Worm (Caenorhabditis elegans) whole organism, young adult: Measurements from ENCODE around the gene ceh-13.

ENCODE experiments used
- B0261.1 ChIP-seq: sonication (generic microtip); optimal IDR thresholded peaks from 2 replicates; lab custom pipeline; 2016; ENCODE audit warnings: mild to moderate bottlenecking, missing genetic modification characterization, moderate library complexity, missing compliant biosample characterization
- B0336.3 ChIP-seq: fragments of 200-800 bp; sonication (Bioruptor generic); IDR thresholded peaks from 2 replicates; pipeline ENCODE4 v1.3.6; 2022; ENCODE audit warnings: missing genetic modification characterization, missing compliant biosample characterization
- C17E4.6 ChIP-seq: fragments of 200-800 bp; sonication (Bioruptor generic); IDR thresholded peaks from 2 replicates; pipeline ENCODE4 v1.3.6; 2022; ENCODE audit warnings: missing genetic modification reagents, missing genetic modification characterization, missing compliant biosample characterization
- D2030.7 ChIP-seq: fragments of 200-800 bp; sonication (Bioruptor generic); IDR thresholded peaks from 2 replicates; pipeline ENCODE4 v1.3.6; 2022; ENCODE audit warnings: missing genetic modification reagents, missing genetic modification characterization, missing compliant biosample characterization
- F49E8.2 ChIP-seq: sonication (generic microtip); optimal IDR thresholded peaks from 3 replicates; lab custom pipeline; 2017; ENCODE audit warnings: missing genetic modification characterization, mild to moderate bottlenecking, missing compliant biosample characterization, antibody characterized with exemption, moderate library complexity; ENCODE audit not compliant: insufficient read depth
- F57C9.4 ChIP-seq: sonication (generic microtip); optimal IDR thresholded peaks from 2 replicates; lab custom pipeline; 2017; ENCODE audit warnings: mild to moderate bottlenecking, missing genetic modification characterization, missing compliant biosample characterization
- Y56A3A.18 ChIP-seq: fragments of 200-800 bp; sonication (Bioruptor generic); IDR thresholded peaks from 2 replicates; pipeline ENCODE4 v1.3.6; 2022; ENCODE audit warnings: missing genetic modification reagents, missing genetic modification characterization, missing compliant biosample characterization
- akir-1 ChIP-seq: fragments of 200-800 bp; sonication (Bioruptor generic); optimal IDR thresholded peaks from 2 replicates; lab custom pipeline; 2018; ENCODE audit warnings: mild to moderate bottlenecking, missing genetic modification characterization, moderate library complexity, missing compliant biosample characterization
- aptf-3 ChIP-seq: fragments of 200-800 bp; sonication (Bioruptor generic); IDR thresholded peaks from 2 replicates; pipeline ENCODE4 v1.3.6; 2022; ENCODE audit warnings: missing genetic modification characterization, missing compliant biosample characterization
- ceh-100 ChIP-seq: fragments of 200-800 bp; sonication (Bioruptor generic); IDR thresholded peaks from 2 replicates; pipeline ENCODE4 v1.3.6; 2022; ENCODE audit warnings: missing genetic modification reagents, missing genetic modification characterization, missing compliant biosample characterization
- ceh-27 ChIP-seq: fragments of 200-800 bp; sonication (Bioruptor generic); optimal IDR thresholded peaks from 2 replicates; lab custom pipeline; 2018; ENCODE audit warnings: mild to moderate bottlenecking, missing genetic modification characterization, moderate library complexity, missing compliant biosample characterization
- chd-7 ChIP-seq: sonication (generic microtip); optimal IDR thresholded peaks from 2 replicates; lab custom pipeline; 2016; ENCODE audit warnings: mild to moderate bottlenecking, missing genetic modification characterization, moderate library complexity, missing compliant biosample characterization
- die-1 ChIP-seq: sonication (generic microtip); optimal IDR thresholded peaks from 2 replicates; lab custom pipeline; 2016; ENCODE audit warnings: missing genotype, mild to moderate bottlenecking, missing genetic modification characterization, missing compliant biosample characterization
- dpff-1 ChIP-seq: sonication (generic microtip); optimal IDR thresholded peaks from 2 replicates; lab custom pipeline; 2017; ENCODE audit warnings: mild to moderate bottlenecking, missing genetic modification characterization, missing compliant biosample characterization
- efl-1 ChIP-seq: fragments of 150-350 bp; optimal IDR thresholded peaks from 2 replicates; lab custom pipeline; 2014; ENCODE audit warnings: missing biosample characterization, missing genetic modification reagents, missing genetic modification characterization
- ekl-4 ChIP-seq: fragments of 200-800 bp; sonication (Bioruptor generic); IDR thresholded peaks from 2 replicates; pipeline ENCODE4 v1.3.6; 2022; ENCODE audit warnings: missing genetic modification reagents, missing genetic modification characterization, missing compliant biosample characterization
- him-1 ChIP-seq: sonication (generic microtip); optimal IDR thresholded peaks from 2 replicates; lab custom pipeline; 2016; ENCODE audit warnings: missing genotype, missing genetic modification reagents, missing genetic modification characterization, missing compliant biosample characterization
- hlh-26 ChIP-seq: fragments of 200-800 bp; sonication (Bioruptor generic); conservative IDR thresholded peaks from 2 replicates; pipeline ENCODE4 v1.3.6; 2022; ENCODE audit warnings: missing genetic modification reagents, missing genetic modification characterization, missing compliant biosample characterization
- hrde-1 ChIP-seq: sonication (generic microtip); optimal IDR thresholded peaks from 2 replicates; lab custom pipeline; 2016; ENCODE audit warnings: missing genetic modification characterization, mild to moderate bottlenecking, missing compliant biosample characterization, moderate library complexity, missing genotype, missing genetic modification reagents, borderline replicate concordance
- hsf-1 ChIP-seq: fragments of 200-800 bp; sonication (Bioruptor generic); IDR thresholded peaks from 2 replicates; pipeline ENCODE4 v1.3.6; 2022; ENCODE audit warnings: missing genetic modification reagents, missing genetic modification characterization, missing compliant biosample characterization
- let-607 ChIP-seq, 2 experiments: fragments of 200-800 bp in 1 of 2; sonication (Bioruptor generic) in 1 of 2; sonication (generic microtip) in 1 of 2; optimal IDR thresholded peaks; 2 replicates each; lab custom pipeline; 2016 to 2018; ENCODE audit warnings: mild to moderate bottlenecking in 2 of 2, missing compliant biosample characterization in 2 of 2, missing genetic modification characterization in 2 of 2, moderate library complexity in 2 of 2, missing genotype in 1 of 2
- lin-35 ChIP-seq, 3 experiments: fragments of 150-350 bp in 2 of 3; sonication (generic microtip) in 1 of 3; optimal IDR thresholded peaks; 2 replicates each; lab custom pipeline; 2014 to 2018; ENCODE audit warnings: missing biosample characterization in 3 of 3, missing genetic modification characterization in 3 of 3, missing genetic modification reagents in 3 of 3
- lin-54 ChIP-seq: fragments of 200-800 bp; sonication (Bioruptor generic); optimal IDR thresholded peaks from 2 replicates; lab custom pipeline; 2018; ENCODE audit warnings: mild to moderate bottlenecking, missing genetic modification characterization, missing compliant biosample characterization
- lsl-1 ChIP-seq: fragments of 200-800 bp; sonication (Bioruptor generic); optimal IDR thresholded peaks from 2 replicates; lab custom pipeline; 2018; ENCODE audit warnings: mild to moderate bottlenecking, missing genetic modification characterization, moderate library complexity, missing compliant biosample characterization
- madf-3 ChIP-seq: fragments of 200-800 bp; sonication (Bioruptor generic); IDR thresholded peaks from 2 replicates; pipeline ENCODE4 v1.3.6; 2022; ENCODE audit warnings: missing genetic modification reagents, missing genetic modification characterization, missing compliant biosample characterization
- madf-6 ChIP-seq: fragments of 200-800 bp; sonication (Bioruptor generic); IDR thresholded peaks from 2 replicates; pipeline ENCODE4 v1.3.6; 2022; ENCODE audit warnings: missing genetic modification reagents, missing genetic modification characterization, missing compliant biosample characterization
- mcd-1 ChIP-seq: fragments of 200-800 bp; sonication (Bioruptor generic); IDR thresholded peaks from 2 replicates; pipeline ENCODE4 v1.3.6; 2022; ENCODE audit warnings: missing genetic modification reagents, missing genetic modification characterization, missing compliant biosample characterization
- mes-4 ChIP-seq: sonication (generic microtip); optimal IDR thresholded peaks from 2 replicates; lab custom pipeline; 2016; ENCODE audit warnings: missing genotype, missing genetic modification characterization, missing compliant biosample characterization
- nhr-179 ChIP-seq: sonication (generic microtip); optimal IDR thresholded peaks from 2 replicates; lab custom pipeline; 2016; ENCODE audit warnings: mild to moderate bottlenecking, missing genetic modification characterization, missing compliant biosample characterization
- rcor-1 ChIP-seq: fragments of 200-800 bp; sonication (Bioruptor generic); IDR thresholded peaks from 2 replicates; pipeline ENCODE4 v1.3.6; 2022; ENCODE audit warnings: missing genetic modification reagents, missing genetic modification characterization, missing compliant biosample characterization
- repo-1 ChIP-seq: sonication (generic microtip); optimal IDR thresholded peaks from 2 replicates; lab custom pipeline; 2017; ENCODE audit warnings: mild to moderate bottlenecking, missing genetic modification characterization, missing compliant biosample characterization
- snpc-1.1 ChIP-seq: sonication (generic microtip); optimal IDR thresholded peaks from 2 replicates; lab custom pipeline; 2017; ENCODE audit warnings: missing genetic modification characterization, mild to moderate bottlenecking, missing compliant biosample characterization, antibody characterized with exemption, moderate library complexity, missing genotype, missing genetic modification reagents; ENCODE audit not compliant: insufficient read depth
- snpc-1.3 ChIP-seq: sonication (generic microtip); optimal IDR thresholded peaks from 2 replicates; lab custom pipeline; 2017; ENCODE audit warnings: missing genetic modification characterization, mild to moderate bottlenecking, missing compliant biosample characterization, antibody characterized with exemption, moderate library complexity, missing genotype, missing genetic modification reagents; ENCODE audit not compliant: insufficient read depth
- snpc-3.4 ChIP-seq: sonication (generic microtip); optimal IDR thresholded peaks from 2 replicates; lab custom pipeline; 2017; ENCODE audit warnings: missing genetic modification characterization, mild to moderate bottlenecking, missing compliant biosample characterization, antibody characterized with exemption, moderate library complexity, missing genotype, missing genetic modification reagents
- snpc-4 ChIP-seq, 5 experiments: fragments of 150-350 bp in 1 of 5; sonication (generic microtip) in 4 of 5; optimal IDR thresholded peaks; 2 replicates each; lab custom pipeline; 2014 to 2018; ENCODE audit warnings: missing genetic modification characterization in 5 of 5, missing biosample characterization in 3 of 5, antibody characterized with exemption in 2 of 5, mild to moderate bottlenecking in 2 of 5, missing compliant biosample characterization in 2 of 5, missing genotype in 2 of 5, moderate library complexity in 2 of 5, missing genetic modification reagents in 1 of 5
- tlf-1 ChIP-seq: fragments of 200-800 bp; sonication (Bioruptor generic); optimal IDR thresholded peaks from 2 replicates; lab custom pipeline; 2018; ENCODE audit warnings: mild to moderate bottlenecking, missing genetic modification characterization, missing compliant biosample characterization
- xnd-1 ChIP-seq: sonication (generic microtip); optimal IDR thresholded peaks from 2 replicates; lab custom pipeline; 2016; ENCODE audit warnings: missing genotype, missing genetic modification reagents, missing genetic modification characterization, missing compliant biosample characterization
- ztf-18 ChIP-seq: sonication (generic microtip); optimal IDR thresholded peaks from 2 replicates; lab custom pipeline; 2016; ENCODE audit warnings: missing genotype, mild to moderate bottlenecking, missing genetic modification characterization, missing compliant biosample characterization

The ceh-13 gene

DNA sequence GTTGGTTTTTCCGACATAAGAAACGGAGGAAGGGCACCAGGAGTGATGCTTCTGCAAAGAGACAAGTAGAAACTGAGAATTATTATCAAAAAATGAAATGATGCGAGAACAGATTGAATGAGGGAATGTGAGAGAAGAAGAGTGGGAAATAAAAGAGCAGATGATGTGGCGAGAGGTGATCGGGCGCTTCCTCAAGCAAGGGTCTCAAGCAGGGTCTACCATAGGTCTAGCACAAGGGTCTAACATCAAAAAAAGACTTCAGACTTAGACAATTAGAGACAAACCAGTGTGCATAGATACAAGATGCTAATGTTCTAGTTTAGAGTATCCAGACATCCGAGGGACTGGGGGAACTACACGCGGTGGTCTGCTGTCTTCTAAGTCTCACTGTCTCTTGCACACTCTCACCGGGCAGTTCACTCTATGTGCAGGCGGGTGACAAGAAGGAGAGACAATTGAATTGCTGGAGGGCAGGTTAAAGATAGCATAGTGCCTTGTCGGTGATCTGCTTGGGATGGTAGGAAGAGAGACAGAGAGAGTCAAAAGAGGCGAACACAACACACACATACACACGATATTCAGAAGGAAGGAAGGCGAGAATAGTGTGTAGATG is 14.7 kb downstream of the ceh-13 start, which contains the start of gene R13A5.7 (continued):
- TF ChIP-seq dpff-1 (tag; lab: Kevin White, UChicago), result no peak
- TF ChIP-seq xnd-1 (tag; lab: Kevin White, UChicago), result no peak
- no peak for TF ChIP-seq B0261.1 (tag; lab: Kevin White, UChicago)
- TF ChIP-seq ceh-27, result peak; percentile 80
- peak; percentile 69 for TF ChIP-seq chd-7 (tag; lab: Kevin White, UChicago)
- TF ChIP-seq let-607 (tag; optimal IDR thresholded peaks at IDR 0.05; lab: Kevin White, UChicago), result peak in 1 of 2 experiments; percentile 26
- TF ChIP-seq aptf-3 (GFP tag; lab: Robert Waterston, UW), result no peak
- TF ChIP-seq mcd-1 (GFP tag; lab: Robert Waterston, UW), result no peak; the same call in 1 of the 2 replicates
- TF ChIP-seq tlf-1, result peak; percentile 28
- no peak for TF ChIP-seq hlh-26 (GFP tag; lab: Robert Waterston, UW)
- peak; percentile 69 for TF ChIP-seq lin-54 (GFP tag; lab: Kevin White, UChicago)
- TF ChIP-seq nhr-179, result no peak
- TF ChIP-seq akir-1 (GFP tag; lab: Kevin White, UChicago), result no peak
- TF ChIP-seq snpc-1.1 (tag; lab: Kevin White, UChicago), result no peak
- no peak for TF ChIP-seq F57C9.4 (tag; lab: Kevin White, UChicago)
- peak in 1 of 3 experiments; percentile 62 for TF ChIP-seq lin-35 (GFP tag; optimal IDR thresholded peaks at IDR 0.05; lab: Kevin White, UChicago)
- no peak for TF ChIP-seq lsl-1 (GFP tag; lab: Kevin White, UChicago)

DNA sequence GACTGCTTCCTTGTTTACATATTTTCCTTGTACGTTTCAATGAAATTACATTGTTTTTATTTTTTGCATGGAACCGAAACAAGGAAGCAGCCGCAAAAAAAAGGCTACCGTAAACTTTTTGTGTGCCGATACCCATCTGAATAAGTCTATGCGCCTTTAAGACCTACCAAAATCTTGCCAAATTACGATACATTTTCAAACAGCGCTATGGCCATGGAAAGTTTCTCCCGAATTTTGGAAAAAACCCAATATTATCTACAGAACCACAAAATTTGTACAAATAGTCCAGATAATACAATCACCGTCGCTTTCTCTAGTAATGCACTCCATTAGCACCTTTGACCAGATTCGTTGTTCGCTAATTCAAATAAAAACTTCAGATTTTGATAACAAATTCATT is 16.3 kb downstream of the ceh-13 start:
- TF ChIP-seq mes-4 (tag; lab: Kevin White, UChicago) (no peak), snpc-4 (GFP tag; optimal IDR thresholded peaks at IDR 0.05; lab: Kevin White, UChicago) (peak; percentile 2), snpc-4 (tag; optimal IDR thresholded peaks at IDR 0.05; lab: Kevin White, UChicago) (peak in 1 of 4 experiments; percentile 48), B0336.3 (GFP tag; lab: Robert Waterston, UW) (peak; percentile 76), lsl-1 (GFP tag; lab: Kevin White, UChicago) (peak; percentile 54), hsf-1 (GFP tag; lab: Robert Waterston, UW) (no peak), ceh-100 (GFP tag; lab: Robert Waterston, UW) (peak; percentile 20; the same call in 1 of the 2 replicates), tlf-1 (peak; percentile 30), him-1 (tag; lab: Kevin White, UChicago) (peak; percentile 51), repo-1 (tag; lab: Kevin White, UChicago) (no peak), Y56A3A.18 (peak; percentile 78), F49E8.2 (tag; lab: Kevin White, UChicago) (peak; percentile 50), ztf-18 (tag; lab: Kevin White, UChicago) (peak; percentile 15), snpc-3.4 (tag; lab: Kevin White, UChicago) (peak; percentile 13), D2030.7 (GFP tag; lab: Robert Waterston, UW) (peak; percentile 27; the same call in 1 of the 2 replicates), die-1 (tag; lab: Kevin White, UChicago) (peak; percentile 19), madf-6 (GFP tag; lab: Robert Waterston, UW) (peak; percentile 56), C17E4.6 (GFP tag; lab: Robert Waterston, UW) (0 out of 2 replicates have a peak, but pooled peaks have one; percentile 33), snpc-1.3 (tag; lab: Kevin White, UChicago) (no peak), madf-3 (GFP tag; lab: Robert Waterston, UW) (0 out of 2 replicates have a peak, but pooled peaks have one; percentile 31), efl-1 (GFP tag; lab: Kevin White, UChicago) (no peak), hrde-1 (tag; lab: Kevin White, UChicago) (peak; percentile 76), rcor-1 (GFP tag; lab: Robert Waterston, UW) (peak; percentile 38), ekl-4 (GFP tag; lab: Robert Waterston, UW) (peak; percentile 53; the same call in 1 of the 2 replicates), lin-54 (GFP tag; lab: Kevin White, UChicago) (peak; percentile 49)
